Worm (Caenorhabditis elegans): ENCODE results near the gene F53A3.1.

Gene F53A3.1

ce11 chrIII:1962552-1962951 is 19.1 kb upstream of the F53A3.1 start:
- TF ChIP-seq ztf-16 (tag; optimal IDR thresholded peaks at IDR 0.05) (no peak), sox-2 (GFP tag; IDR thresholded peaks at IDR 0.05) (no peak), dve-1 (tag; optimal IDR thresholded peaks at IDR 0.05) (no peak), T23F11.4 (GFP tag; optimal IDR thresholded peaks at IDR 0.05) (no peak), unc-42 (tag; optimal IDR thresholded peaks at IDR 0.05) (no peak), nhr-11 (tag; optimal IDR thresholded peaks at IDR 0.05) (no peak), hlh-15 (tag; optimal IDR thresholded peaks at IDR 0.05) (no peak), nfya-1 (tag; optimal IDR thresholded peaks at IDR 0.05) (no peak), ahr-1 (tag; optimal IDR thresholded peaks at IDR 0.05) (no peak), fkh-10 (GFP tag; optimal IDR thresholded peaks at IDR 0.05) (no peak), ets-4 (tag; optimal IDR thresholded peaks at IDR 0.05) (no peak), odd-2 (tag; optimal IDR thresholded peaks at IDR 0.05) (no peak)

- TF ChIP-seq elt-2 (tag; optimal IDR thresholded peaks at IDR 0.05) (peak; percentile 20), eyg-1 (tag; optimal IDR thresholded peaks at IDR 0.05) (no peak), dmd-4 (tag; optimal IDR thresholded peaks at IDR 0.05; ENCODE audit: borderline replicate concordance) (no peak), hlh-15 (tag; optimal IDR thresholded peaks at IDR 0.05) (peak; percentile 5), che-1 (tag; optimal IDR thresholded peaks at IDR 0.05) (peak; percentile 27)
Observed at ce11 chrIII:1961895-1962506, 18.6 kb upstream of the F53A3.1 start, which contains the start of gene mboa-6. Gene mboa-6 (minus strand): TSS chrIII:1961945.

DNA sequence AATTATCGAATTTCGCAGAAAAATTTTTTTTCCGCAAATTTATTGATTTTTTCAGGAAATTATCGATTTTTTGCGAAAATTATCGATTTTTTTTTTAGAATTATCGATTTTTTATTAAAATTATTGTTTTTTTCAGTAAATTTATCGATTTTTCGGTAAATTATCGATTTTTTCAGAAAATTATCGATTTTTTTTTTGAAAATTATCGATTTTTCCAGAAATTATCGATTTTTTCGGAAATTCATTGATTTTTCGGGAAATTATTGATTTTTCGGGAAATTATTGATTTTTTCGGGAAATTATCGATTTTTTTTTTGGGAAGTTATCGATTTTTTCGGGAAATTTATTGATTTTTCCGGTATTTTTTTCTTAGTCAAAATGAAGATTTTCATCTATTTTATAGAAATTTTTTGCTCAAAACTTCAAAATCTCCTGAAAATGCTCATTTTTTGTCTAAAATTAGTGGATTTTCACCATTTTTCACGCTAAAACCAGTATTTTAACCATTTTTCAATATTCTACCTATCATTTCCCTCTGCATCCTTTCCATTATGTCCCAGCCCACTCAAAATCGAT is 12.2 kb upstream of the F53A3.1 start:
- no peak for TF ChIP-seq pag-3 (tag; optimal IDR thresholded peaks at IDR 0.05; ENCODE audit: borderline replicate concordance)
- no peak for TF ChIP-seq mec-3 (tag; optimal IDR thresholded peaks at IDR 0.05; ENCODE audit: borderline replicate concordance)
- TF ChIP-seq ceh-48 (tag; optimal IDR thresholded peaks at IDR 0.05) = peak; percentile 96
- no peak for TF ChIP-seq unc-55 (GFP tag; optimal IDR thresholded peaks at IDR 0.05)
- no peak for TF ChIP-seq T23F11.4 (GFP tag; optimal IDR thresholded peaks at IDR 0.05)
- TF ChIP-seq ceh-6 (GFP tag; optimal IDR thresholded peaks at IDR 0.05) = no peak
- no peak for TF ChIP-seq che-1 (tag; optimal IDR thresholded peaks at IDR 0.05)
- no peak for TF ChIP-seq nhr-232 (tag; optimal IDR thresholded peaks at IDR 0.05)

ce11 chrIII:1951388-1951787 is 8.0 kb upstream of the F53A3.1 start, which contains the start of gene F53A3.7:
Gene F53A3.7 (plus strand): TSS chrIII:1951526.
- no peak for TF ChIP-seq hlh-8 (tag; optimal IDR thresholded peaks at IDR 0.05)
- no peak for TF ChIP-seq pqm-1 (tag; optimal IDR thresholded peaks at IDR 0.05)
- TF ChIP-seq syd-9 (tag; optimal IDR thresholded peaks at IDR 0.05) = no peak
- no peak for TF ChIP-seq F13H6.1 (tag; optimal IDR thresholded peaks at IDR 0.05)
- no peak for TF ChIP-seq npax-4 (tag; optimal IDR thresholded peaks at IDR 0.05)
- TF ChIP-seq ceh-9 (tag; optimal IDR thresholded peaks at IDR 0.05) = no peak
- TF ChIP-seq odd-2 (tag; optimal IDR thresholded peaks at IDR 0.05) = no peak
- no peak for TF ChIP-seq gmeb-2 (tag; optimal IDR thresholded peaks at IDR 0.05)
- TF ChIP-seq unc-55 (GFP tag; optimal IDR thresholded peaks at IDR 0.05) = no peak
- no peak for TF ChIP-seq tbx-2 (tag; optimal IDR thresholded peaks at IDR 0.05)
- TF ChIP-seq ama-1 (optimal IDR thresholded peaks at IDR 0.05) = no peak
- TF ChIP-seq hlh-6 (tag; optimal IDR thresholded peaks at IDR 0.05) = no peak
- no peak for TF ChIP-seq unc-42 (tag; optimal IDR thresholded peaks at IDR 0.05)
- no peak for TF ChIP-seq ceh-22 (tag; optimal IDR thresholded peaks at IDR 0.05)

- TF ChIP-seq pax-1 (tag; optimal IDR thresholded peaks at IDR 0.05) (peak; percentile 81), ceh-45 (GFP tag; IDR thresholded peaks at IDR 0.05) (0 out of 2 replicates have a peak, but pooled peaks have one; percentile 27), ttx-3 (tag; optimal IDR thresholded peaks at IDR 0.05) (no peak), ceh-31 (tag; optimal IDR thresholded peaks at IDR 0.05) (peak; percentile 79), hlh-30 (tag; optimal IDR thresholded peaks at IDR 0.05; ENCODE audit: insufficient read depth) (peak; percentile 46), ets-4 (tag; optimal IDR thresholded peaks at IDR 0.05) (peak; percentile 20), ceh-34 (tag; optimal IDR thresholded peaks at IDR 0.05) (peak; percentile 42), dve-1 (tag; optimal IDR thresholded peaks at IDR 0.05) (peak; percentile 72), nfya-1 (tag; optimal IDR thresholded peaks at IDR 0.05) (peak; percentile 82), ref-2 (tag; optimal IDR thresholded peaks at IDR 0.05) (peak; percentile 38), C38D4.7 (GFP tag; optimal IDR thresholded peaks at IDR 0.05) (no peak), nhr-11 (tag; optimal IDR thresholded peaks at IDR 0.05) (no peak), tbx-2 (tag; optimal IDR thresholded peaks at IDR 0.05) (peak; percentile 55), rnt-1 (tag; optimal IDR thresholded peaks at IDR 0.05) (peak; percentile 38), ceh-6 (GFP tag; optimal IDR thresholded peaks at IDR 0.05) (no peak), elt-2 (tag; optimal IDR thresholded peaks at IDR 0.05) (peak; percentile 54), ztf-16 (tag; optimal IDR thresholded peaks at IDR 0.05) (peak; percentile 22), ceh-48 (tag; optimal IDR thresholded peaks at IDR 0.05) (peak; percentile 68), ceh-18 (tag; optimal IDR thresholded peaks at IDR 0.05) (peak; percentile 82), ceh-24 (tag; optimal IDR thresholded peaks at IDR 0.05) (no peak)
Observed at ce11 chrIII:1950236-1950635, 6.8 kb upstream of the F53A3.1 start, which contains the start of the genes polh-1 and rps-22. Gene polh-1 (minus strand): TSS chrIII:1950269. Gene rps-22 (plus strand): TSS chrIII:1950535.
